Worm (Caenorhabditis elegans) whole organism, early embryonic: ENCODE results near the gene msp-50.

ENCODE experiments used
- B0310.2 ChIP-seq: sonication (generic microtip); optimal IDR thresholded peaks from 2 replicates; lab custom pipeline; 2016; ENCODE audit warnings: mild to moderate bottlenecking, missing genetic modification characterization, missing compliant biosample characterization
- F13C5.2 ChIP-seq: sonication (generic microtip); optimal IDR thresholded peaks from 2 replicates; lab custom pipeline; 2017; ENCODE audit warnings: mild to moderate bottlenecking, missing genetic modification characterization, inconsistent platforms, missing compliant biosample characterization
- aly-1 ChIP-seq: sonication (generic microtip); optimal IDR thresholded peaks from 2 replicates; lab custom pipeline; 2016; ENCODE audit warnings: missing genetic modification characterization, missing compliant biosample characterization
- ama-1 ChIP-seq: fragments of 150-350 bp; optimal IDR thresholded peaks from 2 replicates; lab custom pipeline; 2014
- ceh-13 ChIP-seq: fragments of 200-800 bp; sonication (Bioruptor generic); optimal IDR thresholded peaks from 2 replicates; lab custom pipeline; 2018; ENCODE audit warnings: mild to moderate bottlenecking, missing genetic modification characterization, missing compliant biosample characterization
- ceh-36 ChIP-seq: sonication (generic microtip); optimal IDR thresholded peaks from 2 replicates; lab custom pipeline; 2016; ENCODE audit warnings: missing genetic modification characterization, inconsistent platforms, missing compliant biosample characterization
- ets-7 ChIP-seq: sonication (generic microtip); optimal IDR thresholded peaks from 2 replicates; lab custom pipeline; 2016; ENCODE audit warnings: missing genotype, missing genetic modification characterization, missing compliant biosample characterization
- flt-1 ChIP-seq: fragments of 200-800 bp; sonication (Bioruptor generic); IDR thresholded peaks from 2 replicates; pipeline ENCODE4 v1.3.6; 2022; ENCODE audit warnings: missing genetic modification characterization, missing compliant biosample characterization
- hmbx-1 ChIP-seq: sonication (generic microtip); optimal IDR thresholded peaks from 2 replicates; lab custom pipeline; 2016; ENCODE audit warnings: mild to moderate bottlenecking, missing genetic modification characterization, missing compliant biosample characterization
- hmg-4 ChIP-seq: fragments of 200-800 bp; sonication (Bioruptor generic); optimal IDR thresholded peaks from 2 replicates; lab custom pipeline; 2018; ENCODE audit warnings: mild to moderate bottlenecking, missing genetic modification characterization, missing compliant biosample characterization
- hnd-1 ChIP-seq: sonication (generic microtip); optimal IDR thresholded peaks from 2 replicates; lab custom pipeline; 2016; ENCODE audit warnings: missing genetic modification characterization, missing compliant biosample characterization
- pes-1 ChIP-seq: fragments of 200-800 bp; sonication (Bioruptor generic); IDR thresholded peaks from 2 replicates; pipeline ENCODE4 v1.3.6; 2022; ENCODE audit warnings: missing genetic modification reagents, missing genetic modification characterization, missing compliant biosample characterization
- scrt-1 ChIP-seq: fragments of 200-800 bp; sonication (Bioruptor generic); IDR thresholded peaks from 2 replicates; pipeline ENCODE4 v1.3.6; 2022; ENCODE audit warnings: missing genetic modification characterization, missing compliant biosample characterization
- sea-1 ChIP-seq: fragments of 200-800 bp; sonication (Bioruptor generic); conservative IDR thresholded peaks from 2 replicates; pipeline ENCODE4 v1.3.6; 2022; ENCODE audit warnings: missing genetic modification characterization, missing compliant biosample characterization
- tbx-11 ChIP-seq: fragments of 200-800 bp; sonication (Bioruptor generic); IDR thresholded peaks from 2 replicates; pipeline ENCODE4 v1.3.6; 2022; ENCODE audit warnings: missing genetic modification characterization, missing compliant biosample characterization
- tbx-37 ChIP-seq: fragments of 200-800 bp; sonication (Bioruptor generic); conservative IDR thresholded peaks from 2 replicates; pipeline ENCODE4 v1.3.6; 2022; ENCODE audit warnings: missing genetic modification reagents, missing genetic modification characterization, missing compliant biosample characterization
- tra-4 ChIP-seq: sonication (generic microtip); optimal IDR thresholded peaks from 2 replicates; lab custom pipeline; 2017; ENCODE audit warnings: missing genetic modification characterization, missing compliant biosample characterization

msp-50 gene

DNA sequence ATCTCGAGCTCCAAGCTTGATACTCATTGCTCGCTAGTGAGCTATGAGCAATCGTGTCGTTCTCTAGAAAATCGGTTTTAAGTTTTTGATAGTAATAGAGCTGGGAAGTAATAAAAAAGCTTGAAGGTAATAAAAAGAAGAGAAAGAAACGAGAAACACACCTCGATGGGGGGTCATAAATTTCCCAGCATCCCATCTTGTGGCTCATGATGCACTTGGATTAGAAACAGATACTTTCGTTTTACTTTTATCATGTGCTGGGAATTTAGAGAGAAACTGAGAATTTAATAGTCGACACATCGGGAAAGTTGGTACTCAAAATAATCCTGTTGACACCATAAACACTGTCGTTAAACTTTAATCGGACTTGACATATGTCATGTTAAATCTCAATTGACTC is 21.1 kb downstream of the msp-50 start:
- TF ChIP-seq hnd-1 (tag; lab: Kevin White, UChicago), result no peak
- no peak for TF ChIP-seq tra-4 (tag; lab: Kevin White, UChicago)
- TF ChIP-seq ceh-36 (tag; lab: Kevin White, UChicago), result no peak
- no peak for TF ChIP-seq hmbx-1 (tag; lab: Kevin White, UChicago)
- TF ChIP-seq tbx-11 (GFP tag; lab: Robert Waterston, UW), result no peak

DNA sequence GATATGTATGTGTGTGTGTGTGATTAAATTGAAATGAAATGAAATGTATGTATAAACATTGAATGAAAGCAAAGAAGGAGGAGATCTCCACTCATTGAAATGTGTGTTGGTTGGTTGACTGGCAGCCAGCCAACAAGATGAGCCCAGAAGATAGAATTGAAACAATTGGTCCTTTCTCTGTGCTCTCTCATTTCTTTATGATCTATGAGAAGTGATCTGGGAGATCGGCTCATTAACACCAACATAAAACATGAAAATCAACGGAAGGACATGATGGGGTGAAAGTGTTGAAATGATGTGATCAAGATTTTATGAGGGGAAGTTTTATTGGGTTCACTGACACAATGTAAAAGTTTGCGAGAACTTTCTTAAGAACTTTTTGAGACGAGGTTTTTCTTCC is 23.2 kb downstream of the msp-50 start:
- no peak for TF ChIP-seq tra-4 (tag; lab: Kevin White, UChicago)
- no peak for TF ChIP-seq ama-1 (lab: Kevin White, UChicago)
- TF ChIP-seq hmbx-1 (tag; lab: Kevin White, UChicago), result no peak
- TF ChIP-seq hmg-4 (GFP tag; lab: Kevin White, UChicago), result no peak
- no peak for TF ChIP-seq ceh-13
- TF ChIP-seq aly-1 (tag; lab: Kevin White, UChicago), result no peak
- no peak for TF ChIP-seq ceh-36 (tag; lab: Kevin White, UChicago)
- TF ChIP-seq sea-1 (GFP tag; lab: Robert Waterston, UW), result no peak
- no peak for TF ChIP-seq F13C5.2
- no peak for TF ChIP-seq B0310.2
- TF ChIP-seq tbx-37 (GFP tag; lab: Robert Waterston, UW), result no peak
- TF ChIP-seq hnd-1 (tag; lab: Kevin White, UChicago), result no peak
- no peak for TF ChIP-seq pes-1

DNA sequence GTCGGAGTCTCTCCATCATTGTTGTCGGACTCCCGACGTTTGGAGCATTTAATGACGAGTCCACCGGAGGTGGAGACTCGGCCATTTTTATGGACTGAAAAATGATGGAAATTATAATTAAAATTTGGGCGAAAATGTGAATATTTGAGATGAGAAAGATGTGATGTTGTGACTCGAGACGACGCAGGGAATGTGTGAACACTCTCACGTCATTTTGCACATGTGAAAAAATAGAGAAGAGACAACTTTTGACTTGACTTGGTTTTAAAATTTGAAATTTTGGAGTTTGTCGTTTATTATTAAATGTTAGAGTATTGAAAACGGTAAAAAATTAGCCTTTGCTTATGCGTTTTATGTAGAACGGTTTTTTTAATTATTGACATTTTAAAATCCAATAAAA is 25.7 kb downstream of the msp-50 start, which contains the start of gene dsh-1:
Gene dsh-1, minus strand, starts transcription at position 101 of the 400 bp plus-strand sequence.
- TF ChIP-seq hnd-1 (tag; lab: Kevin White, UChicago), result no peak
- no peak for TF ChIP-seq pes-1
- TF ChIP-seq tbx-37 (GFP tag; lab: Robert Waterston, UW), result no peak
- TF ChIP-seq B0310.2, result no peak
- no peak for TF ChIP-seq ceh-13
- no peak for TF ChIP-seq tra-4 (tag; lab: Kevin White, UChicago)
- TF ChIP-seq ama-1 (lab: Kevin White, UChicago), result no peak
- TF ChIP-seq F13C5.2, result no peak
- TF ChIP-seq ceh-36 (tag; lab: Kevin White, UChicago), result no peak
- TF ChIP-seq tbx-11 (GFP tag; lab: Robert Waterston, UW), result no peak
- no peak for TF ChIP-seq hmbx-1 (tag; lab: Kevin White, UChicago)
- no peak for TF ChIP-seq aly-1 (tag; lab: Kevin White, UChicago)
- TF ChIP-seq sea-1 (GFP tag; lab: Robert Waterston, UW), result no peak
- TF ChIP-seq scrt-1 (GFP tag; lab: Robert Waterston, UW), result no peak
- no peak for TF ChIP-seq ets-7 (tag; lab: Kevin White, UChicago)
- no peak for TF ChIP-seq flt-1 (GFP tag; lab: Robert Waterston, UW)
- TF ChIP-seq hmg-4 (GFP tag; lab: Kevin White, UChicago), result no peak

DNA sequence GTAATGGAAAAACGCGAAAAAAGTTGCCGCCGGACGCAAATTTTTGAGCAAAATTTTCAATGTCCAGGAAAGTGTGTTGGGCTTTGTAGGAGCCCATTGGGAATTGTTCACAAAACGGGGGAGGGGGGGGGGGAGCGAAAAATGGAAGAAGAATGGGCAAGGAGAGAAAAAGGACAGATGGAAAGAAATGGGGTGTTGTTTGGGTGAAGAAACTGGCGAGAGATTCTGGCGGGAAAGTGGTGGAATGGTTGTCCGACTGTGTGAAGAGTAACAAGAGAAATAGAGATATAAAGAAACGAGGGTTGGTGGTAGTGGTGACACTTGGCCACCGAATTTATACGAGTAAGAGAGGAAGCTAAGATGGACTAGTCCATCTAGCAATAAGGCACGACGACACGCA is 26.7 kb downstream of the msp-50 start:
- TF ChIP-seq scrt-1 (GFP tag; lab: Robert Waterston, UW) (no peak), aly-1 (tag; lab: Kevin White, UChicago) (no peak), F13C5.2 (peak; percentile 4), tra-4 (tag; lab: Kevin White, UChicago) (no peak), tbx-37 (GFP tag; lab: Robert Waterston, UW) (no peak), hmg-4 (GFP tag; lab: Kevin White, UChicago) (peak; percentile 69), ets-7 (tag; lab: Kevin White, UChicago) (no peak), hnd-1 (tag; lab: Kevin White, UChicago) (no peak), ama-1 (lab: Kevin White, UChicago) (no peak)

DNA sequence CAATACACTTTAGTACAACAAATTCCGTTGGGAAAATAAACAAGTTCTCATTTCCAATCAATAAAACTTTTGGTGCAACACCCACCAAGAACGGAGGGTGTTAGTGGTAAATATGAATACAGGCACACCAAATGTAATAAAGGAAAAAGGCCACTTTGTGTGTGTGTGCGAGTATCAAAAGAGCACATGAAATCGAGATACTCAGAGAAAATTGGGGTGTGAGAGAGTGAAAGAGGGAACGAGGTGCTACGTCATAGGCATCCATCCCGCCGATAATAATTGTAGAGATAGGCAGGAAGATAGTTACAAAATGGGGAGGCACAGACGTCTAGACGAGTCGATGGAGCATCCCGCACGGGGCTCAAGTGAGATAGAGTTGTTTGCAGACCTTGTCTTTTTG is 28.2 kb downstream of the msp-50 start:
- TF ChIP-seq F13C5.2 (no peak), hmg-4 (GFP tag; lab: Kevin White, UChicago) (peak; percentile 48)

DNA sequence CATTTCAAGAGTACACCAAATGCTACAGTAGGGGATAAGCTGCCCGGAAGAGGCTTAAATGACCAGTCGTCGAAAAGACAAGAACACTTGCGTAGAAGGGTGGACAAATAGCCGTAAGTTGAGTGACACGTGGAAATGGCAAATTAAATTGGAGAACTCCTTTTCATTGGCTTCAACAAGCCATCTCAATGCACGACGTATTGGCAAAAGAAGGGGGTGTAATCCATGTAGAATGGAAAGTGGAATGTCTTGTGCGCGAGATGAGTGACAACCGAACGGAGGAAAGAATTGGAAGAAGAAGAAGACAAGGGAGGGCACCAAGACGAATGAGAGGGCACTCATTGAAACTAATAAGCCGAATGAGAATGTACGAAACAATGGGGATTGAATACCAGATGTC is 29.1 kb downstream of the msp-50 start:
- TF ChIP-seq tbx-37 (GFP tag; lab: Robert Waterston, UW), result no peak
- peak; percentile 46 for TF ChIP-seq hmg-4 (GFP tag; lab: Kevin White, UChicago)
- no peak for TF ChIP-seq F13C5.2

DNA sequence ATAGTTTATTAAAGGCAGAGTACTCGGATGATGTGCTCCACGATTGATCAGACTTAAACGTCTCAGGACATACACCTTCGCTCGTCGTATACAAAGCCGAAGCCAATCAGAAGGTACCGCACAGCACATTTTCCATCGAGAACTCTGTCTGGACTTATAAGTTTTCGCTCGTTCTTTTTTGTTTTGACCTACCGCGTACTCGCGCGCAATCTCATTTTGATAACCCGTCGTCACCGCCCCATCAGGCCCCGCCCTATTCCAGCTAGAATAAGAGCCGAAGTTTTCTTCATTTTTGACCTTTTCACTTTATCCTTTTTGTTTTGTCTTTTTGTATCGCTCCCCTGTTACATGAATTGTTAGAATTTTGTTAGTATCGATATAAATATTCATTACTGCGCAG is 30.0 kb downstream of the msp-50 start, which contains the start of gene EGAP2.2:
Gene EGAP2.2, plus strand, starts transcription at position 301 of the 400 bp plus-strand sequence.
- TF ChIP-seq scrt-1 (GFP tag; lab: Robert Waterston, UW) (no peak), pes-1 (no peak), aly-1 (tag; lab: Kevin White, UChicago) (no peak), sea-1 (GFP tag; lab: Robert Waterston, UW) (no peak), ceh-36 (tag; lab: Kevin White, UChicago) (no peak), tbx-11 (GFP tag; lab: Robert Waterston, UW) (no peak), flt-1 (GFP tag; lab: Robert Waterston, UW) (no peak), hnd-1 (tag; lab: Kevin White, UChicago) (no peak), hmbx-1 (tag; lab: Kevin White, UChicago) (no peak), tra-4 (tag; lab: Kevin White, UChicago) (no peak), tbx-37 (GFP tag; lab: Robert Waterston, UW) (no peak), ama-1 (lab: Kevin White, UChicago) (no peak), B0310.2 (no peak), hmg-4 (GFP tag; lab: Kevin White, UChicago) (no peak), ceh-13 (no peak), ets-7 (tag; lab: Kevin White, UChicago) (no peak)

DNA sequence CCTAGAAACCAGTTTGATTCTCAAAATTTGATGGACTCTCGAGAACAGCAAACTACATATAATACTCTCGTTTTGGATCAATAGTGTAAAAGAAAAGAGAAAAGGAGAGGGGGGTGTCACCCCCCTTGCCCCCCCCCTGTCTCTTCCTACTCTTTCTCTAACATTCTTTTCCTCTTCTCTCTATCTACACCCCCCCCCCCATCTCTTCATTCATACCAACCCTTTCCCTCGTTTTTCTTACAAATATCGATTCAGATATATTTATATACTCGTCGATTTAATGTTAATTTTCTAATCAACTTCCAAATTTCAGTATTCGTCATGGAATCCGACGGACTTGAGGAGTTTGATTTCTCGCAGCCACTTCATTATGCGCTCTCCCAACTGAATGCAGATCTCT is 31.5 kb downstream of the msp-50 start, which contains the start of gene EGAP2.1:
Gene EGAP2.1, plus strand, starts transcription at position 301 of the 400 bp plus-strand sequence.
- TF ChIP-seq tra-4 (tag; lab: Kevin White, UChicago), result no peak
- no peak for TF ChIP-seq ceh-13
- TF ChIP-seq tbx-37 (GFP tag; lab: Robert Waterston, UW), result no peak
- no peak for TF ChIP-seq ets-7 (tag; lab: Kevin White, UChicago)
- TF ChIP-seq aly-1 (tag; lab: Kevin White, UChicago), result no peak
- no peak for TF ChIP-seq hmbx-1 (tag; lab: Kevin White, UChicago)
- no peak for TF ChIP-seq tbx-11 (GFP tag; lab: Robert Waterston, UW)
- no peak for TF ChIP-seq F13C5.2
- TF ChIP-seq hmg-4 (GFP tag; lab: Kevin White, UChicago), result no peak
- no peak for TF ChIP-seq flt-1 (GFP tag; lab: Robert Waterston, UW)
- TF ChIP-seq sea-1 (GFP tag; lab: Robert Waterston, UW), result no peak
- no peak for TF ChIP-seq ama-1 (lab: Kevin White, UChicago)
